Worm (Caenorhabditis elegans): ENCODE results near the gene npax-2.

DNA sequence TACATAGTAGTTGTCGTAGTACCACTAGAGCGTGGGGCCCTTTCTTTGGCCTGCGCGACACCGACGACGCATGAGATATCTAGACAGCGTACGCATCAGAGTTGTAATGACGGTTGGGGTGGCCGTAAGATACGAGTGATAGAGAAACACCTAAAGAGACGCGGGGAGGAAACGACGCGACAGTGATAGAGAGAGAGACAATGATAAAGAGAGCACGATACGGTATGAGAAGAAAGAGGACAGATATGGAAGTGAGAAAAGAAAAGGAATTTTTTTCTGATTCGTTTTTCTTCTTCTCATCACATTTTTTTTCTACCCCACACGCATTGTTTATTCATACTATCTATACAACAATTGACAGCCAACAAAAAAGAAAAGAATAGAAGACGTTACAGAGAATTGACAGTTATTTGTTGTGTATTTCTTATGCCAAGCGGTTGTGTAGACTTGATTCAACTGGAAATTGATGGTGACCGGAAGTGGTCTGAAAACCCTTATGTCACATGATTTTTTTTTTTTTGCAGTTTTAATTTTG, 28.6 kb upstream of the npax-2 start:
- TF ChIP-seq lin-39 (tag; optimal IDR thresholded peaks at IDR 0.05) (no peak), grh-1 (GFP tag; IDR thresholded peaks at IDR 0.05) (no peak), skn-1 (tag; optimal IDR thresholded peaks at IDR 0.05) (peak; percentile 22), egl-27 (tag; optimal IDR thresholded peaks at IDR 0.05) (no peak), elt-3 (tag; optimal IDR thresholded peaks at IDR 0.05) (peak in 1 of 6 experiments; percentile 46), nhr-28 (tag; optimal IDR thresholded peaks at IDR 0.05) (no peak), lsy-2 (tag; optimal IDR thresholded peaks at IDR 0.05) (peak in 1 of 2 experiments; percentile 34), aly-2 (tag; optimal IDR thresholded peaks at IDR 0.05) (no peak), mdl-1 (tag; optimal IDR thresholded peaks at IDR 0.05) (no peak), ztf-11 (tag; optimal IDR thresholded peaks at IDR 0.05) (no peak), dpl-1 (GFP tag; optimal IDR thresholded peaks at IDR 0.05) (no peak), aha-1 (tag; optimal IDR thresholded peaks at IDR 0.05) (no peak)

All from whole organism, L1 larva.